Fruit fly (Drosophila melanogaster) whole organism, prepupa: ENCODE results near the gene wntD.

Experiments used
- CG34406 ChIP-seq: fragments of 200-800 bp; sonication (Bioruptor generic); optimal IDR thresholded peaks from 3 replicates; lab custom pipeline; 2016; ENCODE audit warnings: missing biosample characterization, missing genetic modification characterization
- Gug ChIP-seq: fragments of 200-800 bp; sonication (Bioruptor generic); IDR thresholded peaks from 2 replicates; pipeline ENCODE4 v1.3.6; 2022; ENCODE audit warnings: missing biosample characterization, missing genetic modification characterization
- cyc ChIP-seq: fragments of 200-800 bp; sonication (Bioruptor generic); optimal IDR thresholded peaks from 3 replicates; lab custom pipeline; 2016; ENCODE audit warnings: missing biosample characterization, missing genetic modification characterization

- TF ChIP-seq Gug (GFP tag; lab: Robert Waterston, UW), result no peak
- TF ChIP-seq cyc (GFP tag; lab: Kevin White, UChicago), result no peak
- TF ChIP-seq CG34406 (GFP tag; lab: Kevin White, UChicago), result no peak
Measured at dm6 chr3R:13313088-13313487, 20.1 kb upstream of the wntD start, which contains the start of gene CG44142.
